Worm (Caenorhabditis elegans): ENCODE measurements around the gene T25F10.3.

T25F10.3 gene

ce11 chrV:6706771-6707170 is 38.1 kb upstream of the T25F10.3 start, which contains the start of gene W02F12.4 (continued):
- TF ChIP-seq F10B5.3 (tag; optimal IDR thresholded peaks at IDR 0.05) (no peak), ceh-82 (tag; optimal IDR thresholded peaks at IDR 0.05) (no peak), duxl-1 (tag; optimal IDR thresholded peaks at IDR 0.05; ENCODE audit: poor library complexity) (no peak), zfp-2 (tag; optimal IDR thresholded peaks at IDR 0.05) (no peak), fos-1 (tag; optimal IDR thresholded peaks at IDR 0.05) (no peak), Y5F2A.4 (GFP tag; optimal IDR thresholded peaks at IDR 0.05) (no peak), T20F7.1 (GFP tag; optimal IDR thresholded peaks at IDR 0.05) (peak; percentile 79), php-3 (GFP tag; IDR thresholded peaks at IDR 0.05) (0 out of 2 replicates have a peak, but pooled peaks have one; percentile 7), cey-2 (tag; optimal IDR thresholded peaks at IDR 0.05; ENCODE audit: borderline replicate concordance, insufficient read depth) (no peak), pha-4 (GFP tag; IDR thresholded peaks at IDR 0.05) (no peak), pha-4 (tag; optimal IDR thresholded peaks at IDR 0.05) (no peak), ceh-62 (tag; optimal IDR thresholded peaks at IDR 0.05) (no peak), nhr-111 (GFP tag; optimal IDR thresholded peaks at IDR 0.05) (no peak), F49E8.2 (tag; optimal IDR thresholded peaks at IDR 0.05; ENCODE audit: borderline replicate concordance) (no peak), dve-1 (tag; optimal IDR thresholded peaks at IDR 0.05; ENCODE audit: insufficient read depth) (peak; percentile 81), ceh-44 (GFP tag; IDR thresholded peaks at IDR 0.05) (no peak), mes-2 (tag; optimal IDR thresholded peaks at IDR 0.05; ENCODE audit: poor library complexity, severe bottlenecking) (peak; percentile 11), spr-3 (GFP tag; optimal IDR thresholded peaks at IDR 0.05) (no peak), mdt-29 (GFP tag; IDR thresholded peaks at IDR 0.05) (no peak), lir-3 (tag; optimal IDR thresholded peaks at IDR 0.05) (no peak), unc-130 (GFP tag; optimal IDR thresholded peaks at IDR 0.05) (no peak), ztf-11 (tag; optimal IDR thresholded peaks at IDR 0.05) (no peak), lim-7 (GFP tag; IDR thresholded peaks at IDR 0.05) (no peak), lin-38 (GFP tag; IDR thresholded peaks at IDR 0.05) (no peak), aha-1 (tag) (no peak), nhr-76 (tag; optimal IDR thresholded peaks at IDR 0.05) (no peak), aly-2 (tag; optimal IDR thresholded peaks at IDR 0.05) (no peak), vab-7 (GFP tag; IDR thresholded peaks at IDR 0.05) (no peak), F44E2.7 (GFP tag; IDR thresholded peaks at IDR 0.05) (no peak), lin-29 (GFP tag; IDR thresholded peaks at IDR 0.05) (no peak), Y105C5A.15 (GFP tag; IDR thresholded peaks at IDR 0.05) (no peak), T26A8.4 (GFP tag; IDR thresholded peaks at IDR 0.05) (no peak), egl-27 (tag; optimal IDR thresholded peaks at IDR 0.05) (no peak), ama-1 (optimal IDR thresholded peaks at IDR 0.05) (no peak)

- TF ChIP-seq ceh-82 (tag; optimal IDR thresholded peaks at IDR 0.05) (no peak), nhr-6 (tag; optimal IDR thresholded peaks at IDR 0.05) (no peak), D1046.2 (GFP tag; IDR thresholded peaks at IDR 0.05) (no peak), ztf-11 (tag; optimal IDR thresholded peaks at IDR 0.05) (no peak), set-16 (GFP tag; IDR thresholded peaks at IDR 0.05) (peak; percentile 27; the same call in 1 of the 2 replicates), dmd-9 (GFP tag; IDR thresholded peaks at IDR 0.05) (no peak), F44E2.7 (GFP tag; IDR thresholded peaks at IDR 0.05) (no peak), snpc-4 (tag; optimal IDR thresholded peaks at IDR 0.05) (no peak), rbr-2 (tag; optimal IDR thresholded peaks at IDR 0.05) (peak; percentile 37), F10B5.3 (tag; optimal IDR thresholded peaks at IDR 0.05) (no peak), jun-1 (tag; optimal IDR thresholded peaks at IDR 0.05) (no peak), dmd-6 (GFP tag; IDR thresholded peaks at IDR 0.05) (0 out of 2 replicates have a peak, but pooled peaks have one; percentile 23), mdl-1 (tag; optimal IDR thresholded peaks at IDR 0.05) (no peak), nhr-10 (tag; optimal IDR thresholded peaks at IDR 0.05) (no peak), spr-1 (tag; optimal IDR thresholded peaks at IDR 0.05) (peak; percentile 35), pha-4 (GFP tag; IDR thresholded peaks at IDR 0.05) (0 out of 2 replicates have a peak, but pooled peaks have one; percentile 39), pha-4 (tag; optimal IDR thresholded peaks at IDR 0.05) (no peak), nhr-25 (tag; optimal IDR thresholded peaks at IDR 0.05; ENCODE audit: borderline replicate concordance, insufficient read depth) (no peak), arid-1 (GFP tag; conservative IDR thresholded peaks at IDR 0.05) (no peak), lir-3 (tag; optimal IDR thresholded peaks at IDR 0.05) (no peak), skn-1 (tag; optimal IDR thresholded peaks at IDR 0.05) (no peak), ceh-20 (GFP tag; IDR thresholded peaks at IDR 0.05) (no peak), zfp-2 (tag; optimal IDR thresholded peaks at IDR 0.05) (no peak), nhr-42 (GFP tag; IDR thresholded peaks at IDR 0.05) (no peak), dmd-8 (GFP tag; IDR thresholded peaks at IDR 0.05) (no peak)
Measured at ce11 chrV:6709050-6709683, 35.7 kb upstream of the T25F10.3 start, which contains the start of gene dlst-1. dlst-1 (minus strand) TSS chrV:6709101.

Data from whole organism, L4 larva.